Worm (Caenorhabditis elegans): ENCODE results near the gene col-12.

DNA sequence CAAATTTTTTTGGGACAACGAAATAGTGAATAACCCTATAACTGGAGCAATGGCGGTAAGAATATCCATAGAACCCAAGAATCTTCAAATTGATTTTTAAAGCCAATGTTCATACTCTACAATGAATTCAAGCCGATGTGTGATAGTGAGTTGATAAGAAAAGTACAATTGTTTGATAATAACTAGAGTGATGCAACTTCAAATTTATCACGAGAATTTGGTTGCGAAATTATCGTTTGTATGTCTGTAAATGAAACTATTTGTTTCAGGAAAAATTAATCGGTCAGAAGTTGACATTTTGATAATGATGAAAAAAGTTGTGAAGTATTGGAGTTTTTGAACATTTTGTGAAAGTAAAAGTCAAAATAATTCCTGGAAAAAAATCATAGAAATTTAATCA, 25.7 kb downstream of the col-12 start:
- TF ChIP-seq tbx-11 (GFP tag; IDR thresholded peaks at IDR 0.05) (no peak), hmbx-1 (tag; optimal IDR thresholded peaks at IDR 0.05) (no peak), sea-1 (GFP tag; conservative IDR thresholded peaks at IDR 0.05) (no peak), pes-1 (GFP tag; IDR thresholded peaks at IDR 0.05) (no peak), hnd-1 (tag; optimal IDR thresholded peaks at IDR 0.05) (no peak), B0310.2 (tag; optimal IDR thresholded peaks at IDR 0.05) (no peak), ama-1 (optimal IDR thresholded peaks at IDR 0.05) (no peak), ets-7 (tag; optimal IDR thresholded peaks at IDR 0.05) (no peak), ceh-13 (GFP tag; optimal IDR thresholded peaks at IDR 0.05) (no peak), scrt-1 (GFP tag; IDR thresholded peaks at IDR 0.05) (no peak), tra-4 (tag; optimal IDR thresholded peaks at IDR 0.05) (no peak), flt-1 (GFP tag; IDR thresholded peaks at IDR 0.05) (no peak), aly-1 (tag; optimal IDR thresholded peaks at IDR 0.05) (no peak), hmg-4 (GFP tag; optimal IDR thresholded peaks at IDR 0.05) (no peak)

Data from whole organism, early embryonic.